Worm (Caenorhabditis elegans) whole organism, midembryonic: ENCODE measurements around the gene nhr-91.

ENCODE experiments used
- T22C8.4 ChIP-seq: fragments of 200-800 bp; sonication (Bioruptor generic); IDR thresholded peaks from 2 replicates; pipeline ENCODE4 v1.3.6; 2022; ENCODE audit warnings: missing genetic modification characterization, missing compliant biosample characterization
- cog-1 ChIP-seq: sonication (generic microtip); optimal IDR thresholded peaks from 2 replicates; lab custom pipeline; 2016; ENCODE audit warnings: missing genetic modification characterization, missing compliant biosample characterization
- flt-1 ChIP-seq: fragments of 200-800 bp; sonication (Bioruptor generic); IDR thresholded peaks from 2 replicates; pipeline ENCODE4 v1.3.6; 2022; ENCODE audit warnings: missing genetic modification characterization, missing compliant biosample characterization
- klf-2 ChIP-seq: fragments of 200-800 bp; sonication (Bioruptor generic); conservative IDR thresholded peaks from 2 replicates; pipeline ENCODE4 v1.3.6; 2022; ENCODE audit warnings: missing genetic modification reagents, missing genetic modification characterization, missing compliant biosample characterization
- med-1 ChIP-seq: sonication (generic microtip); optimal IDR thresholded peaks from 2 replicates; lab custom pipeline; 2017; ENCODE audit warnings: missing genetic modification characterization, mild to moderate bottlenecking, missing compliant biosample characterization, antibody characterized with exemption, missing genetic modification reagents; ENCODE audit not compliant: insufficient read depth
- ref-1 ChIP-seq: fragments of 200-800 bp; sonication (Bioruptor generic); conservative IDR thresholded peaks from 2 replicates; pipeline ENCODE4 v1.3.6; 2022; ENCODE audit warnings: missing genetic modification reagents, missing genetic modification characterization, missing compliant biosample characterization
- tab-1 ChIP-seq: fragments of 200-800 bp; sonication (Bioruptor generic); IDR thresholded peaks from 2 replicates; pipeline ENCODE4 v1.3.6; 2022; ENCODE audit warnings: missing genetic modification characterization, missing compliant biosample characterization
- ztf-23 ChIP-seq: fragments of 200-800 bp; sonication (Bioruptor generic); IDR thresholded peaks from 2 replicates; pipeline ENCODE4 v1.3.6; 2022; ENCODE audit warnings: missing genetic modification reagents, missing genetic modification characterization, missing compliant biosample characterization
- ztf-29 ChIP-seq: fragments of 200-800 bp; sonication (Bioruptor generic); IDR thresholded peaks from 2 replicates; pipeline ENCODE4 v1.3.6; 2022; ENCODE audit warnings: missing genetic modification reagents, missing genetic modification characterization, missing compliant biosample characterization

nhr-91 gene

ce11 chrX:15285554-15285953 is 23.6 kb upstream of the nhr-91 start:
- no peak for TF ChIP-seq med-1 (GFP tag; lab: Kevin White, UChicago)
- TF ChIP-seq ztf-23 (GFP tag; lab: Robert Waterston, UW) = no peak
- no peak for TF ChIP-seq T22C8.4 (GFP tag; lab: Robert Waterston, UW)
- no peak for TF ChIP-seq klf-2

ce11 chrX:15297396-15297827 is 11.8 kb upstream of the nhr-91 start:
- no peak for TF ChIP-seq klf-2
- TF ChIP-seq med-1 (GFP tag; lab: Kevin White, UChicago) = peak; percentile 16
- peak; percentile 90 for TF ChIP-seq ztf-29
- peak; percentile 82 for TF ChIP-seq ztf-23 (GFP tag; lab: Robert Waterston, UW)
- TF ChIP-seq cog-1 = peak; percentile 6
- peak; percentile 86 for TF ChIP-seq tab-1 (GFP tag; lab: Robert Waterston, UW)
- peak; percentile 73 for TF ChIP-seq ref-1 (GFP tag; lab: Robert Waterston, UW)
- peak; percentile 93 for TF ChIP-seq flt-1 (GFP tag; lab: Robert Waterston, UW)
- peak; percentile 84 for TF ChIP-seq T22C8.4 (GFP tag; lab: Robert Waterston, UW)

- TF ChIP-seq ztf-23 (GFP tag; lab: Robert Waterston, UW) (no peak), ref-1 (GFP tag; lab: Robert Waterston, UW) (no peak), tab-1 (GFP tag; lab: Robert Waterston, UW) (no peak), flt-1 (GFP tag; lab: Robert Waterston, UW) (no peak), ztf-29 (no peak), cog-1 (no peak), med-1 (GFP tag; lab: Kevin White, UChicago) (no peak), klf-2 (no peak), T22C8.4 (GFP tag; lab: Robert Waterston, UW) (no peak)
These were observed 9.2 kb upstream of the nhr-91 start for ce11 chrX:15300002-15300401.

- TF ChIP-seq tab-1 (GFP tag; lab: Robert Waterston, UW) (no peak), med-1 (GFP tag; lab: Kevin White, UChicago) (no peak), ztf-23 (GFP tag; lab: Robert Waterston, UW) (no peak), klf-2 (no peak), ztf-29 (no peak), cog-1 (no peak), ref-1 (GFP tag; lab: Robert Waterston, UW) (no peak), T22C8.4 (GFP tag; lab: Robert Waterston, UW) (no peak), flt-1 (GFP tag; lab: Robert Waterston, UW) (no peak)
These were observed 6.3 kb upstream of the nhr-91 start, which contains the start of gene ser-2 for ce11 chrX:15302863-15303262. Gene ser-2, minus strand, starts transcription at chrX:15302963.

ce11 chrX:15307677-15308076 is 1.5 kb upstream of the nhr-91 start:
- no peak for TF ChIP-seq cog-1
- TF ChIP-seq T22C8.4 (GFP tag; lab: Robert Waterston, UW) = no peak
- no peak for TF ChIP-seq klf-2
- no peak for TF ChIP-seq ztf-29
- TF ChIP-seq tab-1 (GFP tag; lab: Robert Waterston, UW) = no peak
- TF ChIP-seq ztf-23 (GFP tag; lab: Robert Waterston, UW) = no peak

ce11 chrX:15308685-15309084 is 484 bp upstream of the nhr-91 start:
- TF ChIP-seq ref-1 (GFP tag; lab: Robert Waterston, UW) (no peak), flt-1 (GFP tag; lab: Robert Waterston, UW) (no peak), ztf-23 (GFP tag; lab: Robert Waterston, UW) (no peak), ztf-29 (no peak), cog-1 (no peak), klf-2 (no peak), med-1 (GFP tag; lab: Kevin White, UChicago) (no peak), T22C8.4 (GFP tag; lab: Robert Waterston, UW) (no peak), tab-1 (GFP tag; lab: Robert Waterston, UW) (no peak)

ce11 chrX:15310330-15310776 is 1.2 kb downstream of the nhr-91 start:
- TF ChIP-seq klf-2 (no peak), tab-1 (GFP tag; lab: Robert Waterston, UW) (peak; percentile 59; the same call in 1 of the 2 replicates), T22C8.4 (GFP tag; lab: Robert Waterston, UW) (no peak), flt-1 (GFP tag; lab: Robert Waterston, UW) (no peak), ztf-29 (no peak), med-1 (GFP tag; lab: Kevin White, UChicago) (no peak)

ce11 chrX:15310986-15311385 is 1.8 kb downstream of the nhr-91 start:
- no peak for TF ChIP-seq T22C8.4 (GFP tag; lab: Robert Waterston, UW)
- no peak for TF ChIP-seq tab-1 (GFP tag; lab: Robert Waterston, UW)
- TF ChIP-seq ztf-29 = no peak
- no peak for TF ChIP-seq klf-2
- TF ChIP-seq flt-1 (GFP tag; lab: Robert Waterston, UW) = no peak
- TF ChIP-seq med-1 (GFP tag; lab: Kevin White, UChicago) = no peak
- TF ChIP-seq ref-1 (GFP tag; lab: Robert Waterston, UW) = no peak
- TF ChIP-seq ztf-23 (GFP tag; lab: Robert Waterston, UW) = no peak
- no peak for TF ChIP-seq cog-1

- TF ChIP-seq ztf-29 (no peak), med-1 (GFP tag; lab: Kevin White, UChicago) (no peak), flt-1 (GFP tag; lab: Robert Waterston, UW) (no peak), cog-1 (no peak), T22C8.4 (GFP tag; lab: Robert Waterston, UW) (no peak), ref-1 (GFP tag; lab: Robert Waterston, UW) (no peak), ztf-23 (GFP tag; lab: Robert Waterston, UW) (no peak), tab-1 (GFP tag; lab: Robert Waterston, UW) (no peak), klf-2 (no peak)
These were observed 2.9 kb downstream of the nhr-91 start for ce11 chrX:15312073-15312472.

- no peak for TF ChIP-seq ztf-29
- no peak for TF ChIP-seq flt-1 (GFP tag; lab: Robert Waterston, UW)
- no peak for TF ChIP-seq klf-2
- TF ChIP-seq cog-1 = no peak
- TF ChIP-seq tab-1 (GFP tag; lab: Robert Waterston, UW) = no peak
- no peak for TF ChIP-seq ztf-23 (GFP tag; lab: Robert Waterston, UW)
- TF ChIP-seq ref-1 (GFP tag; lab: Robert Waterston, UW) = no peak
- TF ChIP-seq med-1 (GFP tag; lab: Kevin White, UChicago) = no peak
- no peak for TF ChIP-seq T22C8.4 (GFP tag; lab: Robert Waterston, UW)
These were observed 3.5 kb downstream of the nhr-91 start for ce11 chrX:15312681-15313080.
